Worm (Caenorhabditis elegans): ENCODE measurements around the gene srbc-82.

DNA sequence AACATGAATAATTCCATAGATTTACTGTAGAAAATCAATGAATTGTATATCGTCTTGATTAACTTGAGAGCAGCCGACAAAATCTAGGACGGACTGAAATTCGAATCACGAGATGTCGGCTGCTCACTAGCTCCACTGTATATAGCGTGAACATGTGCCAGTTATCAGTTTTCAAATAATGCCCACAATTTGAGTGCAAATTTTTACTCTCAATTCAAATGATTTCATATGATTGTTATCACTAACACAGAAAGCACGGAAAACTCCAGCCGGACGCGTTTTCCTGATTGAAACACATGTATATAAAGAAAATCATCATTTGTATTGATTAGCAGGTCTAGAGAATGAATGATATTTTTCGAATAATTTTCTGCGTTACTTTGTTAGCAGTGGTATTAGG is 8.0 kb upstream of the srbc-82 start, which contains the start of gene oac-5:
- TF ChIP-seq ref-1 (GFP tag; conservative IDR thresholded peaks at IDR 0.05) = no peak
- TF ChIP-seq flt-1 (GFP tag; IDR thresholded peaks at IDR 0.05) = no peak
- no peak for TF ChIP-seq ztf-29 (GFP tag; IDR thresholded peaks at IDR 0.05)
- no peak for TF ChIP-seq klf-2 (GFP tag; conservative IDR thresholded peaks at IDR 0.05)
- TF ChIP-seq T22C8.4 (GFP tag; IDR thresholded peaks at IDR 0.05) = no peak
- no peak for TF ChIP-seq tab-1 (GFP tag; IDR thresholded peaks at IDR 0.05)
- no peak for TF ChIP-seq ztf-23 (GFP tag; IDR thresholded peaks at IDR 0.05)
